Worm (Caenorhabditis elegans) whole organism, L1 larva: ENCODE results near the gene dnj-23.

Source experiments
- C34B4.2 ChIP-seq: sonication (generic microtip); optimal IDR thresholded peaks from 2 replicates; lab custom pipeline; 2017; ENCODE audit warnings: mild to moderate bottlenecking, missing genetic modification characterization, missing compliant biosample characterization
- alr-1 ChIP-seq: fragments of 200-800 bp; sonication (Bioruptor generic); optimal IDR thresholded peaks from 2 replicates; lab custom pipeline; 2018; ENCODE audit warnings: borderline replicate concordance, mild to moderate bottlenecking, missing genetic modification characterization, missing compliant biosample characterization
- ceh-8 ChIP-seq: fragments of 200-800 bp; sonication (Bioruptor generic); optimal IDR thresholded peaks from 2 replicates; lab custom pipeline; 2018; ENCODE audit warnings: mild to moderate bottlenecking, missing genetic modification characterization, moderate library complexity, missing compliant biosample characterization
- ceh-88 ChIP-seq: fragments of 200-800 bp; sonication (Bioruptor generic); IDR thresholded peaks from 2 replicates; pipeline ENCODE4 v1.3.6; 2022; ENCODE audit warnings: missing genetic modification characterization, missing compliant biosample characterization
- dpl-1 ChIP-seq, 3 experiments: fragments of 150-350 bp in 2 of 3; sonication (generic microtip) in 1 of 3; optimal IDR thresholded peaks; 2 replicates each; lab custom pipeline; 2014 to 2017; ENCODE audit warnings: missing biosample characterization in 3 of 3, missing genetic modification characterization in 3 of 3, missing genetic modification reagents in 3 of 3
- efl-1 ChIP-seq, 4 experiments: fragments of 150-350 bp; optimal IDR thresholded peaks in 3 of 4; peaks in 1 of 4; 1 replicate in 1 of 4; 2 replicates in 3 of 4; lab custom pipeline; 2014; ENCODE audit warnings: missing biosample characterization in 2 of 4, missing genetic modification characterization in 2 of 4, missing genetic modification reagents in 2 of 4
- efl-3 ChIP-seq: fragments of 200-800 bp; sonication (Bioruptor generic); optimal IDR thresholded peaks from 2 replicates; lab custom pipeline; 2018; ENCODE audit warnings: mild to moderate bottlenecking, missing genetic modification characterization, missing compliant biosample characterization
- elt-2 ChIP-seq: sonication (generic microtip); optimal IDR thresholded peaks from 2 replicates; lab custom pipeline; 2016; ENCODE audit warnings: missing genetic modification characterization, mild to moderate bottlenecking, inconsistent platforms, missing compliant biosample characterization, missing genetic modification reagents
- fkh-8 ChIP-seq: sonication (generic microtip); optimal IDR thresholded peaks from 2 replicates; lab custom pipeline; 2016; ENCODE audit warnings: mild to moderate bottlenecking, missing genetic modification characterization, missing compliant biosample characterization
- fos-1 ChIP-seq: fragments of 150-350 bp; optimal IDR thresholded peaks from 2 replicates; lab custom pipeline; 2014; ENCODE audit warnings: missing biosample characterization, missing genetic modification characterization
- hlh-4 ChIP-seq: sonication (generic microtip); optimal IDR thresholded peaks from 2 replicates; lab custom pipeline; 2016; ENCODE audit warnings: mild to moderate bottlenecking, missing genetic modification characterization, missing compliant biosample characterization
- hpl-2 ChIP-seq: fragments of 150-350 bp; optimal IDR thresholded peaks from 2 replicates; lab custom pipeline; 2014; ENCODE audit warnings: missing biosample characterization, missing genetic modification reagents, missing genetic modification characterization
- lin-14 ChIP-seq: fragments of 200-800 bp; sonication (Bioruptor generic); optimal IDR thresholded peaks from 2 replicates; lab custom pipeline; 2018; ENCODE audit warnings: mild to moderate bottlenecking, missing genetic modification characterization, moderate library complexity, missing compliant biosample characterization
- lin-35 ChIP-seq, 2 experiments: fragments of 150-350 bp; optimal IDR thresholded peaks; 2 replicates each; lab custom pipeline; 2014; ENCODE audit warnings: missing biosample characterization in 2 of 2, missing genetic modification characterization in 2 of 2, missing genetic modification reagents in 2 of 2
- lin-39 ChIP-seq: fragments of 150-350 bp; optimal IDR thresholded peaks from 2 replicates; lab custom pipeline; 2014; ENCODE audit warnings: missing biosample characterization, missing genetic modification reagents, missing genetic modification characterization
- mep-1 ChIP-seq: fragments of 150-350 bp; optimal IDR thresholded peaks from 2 replicates; lab custom pipeline; 2014; ENCODE audit warnings: missing biosample characterization, missing genetic modification characterization
- nhr-237 ChIP-seq: fragments of 150-350 bp; optimal IDR thresholded peaks from 2 replicates; lab custom pipeline; 2014; ENCODE audit warnings: missing biosample characterization, missing genetic modification characterization
- nhr-47 ChIP-seq: sonication (generic microtip); optimal IDR thresholded peaks from 2 replicates; lab custom pipeline; 2016; ENCODE audit warnings: mild to moderate bottlenecking, missing genetic modification characterization, moderate library complexity, missing compliant biosample characterization
- nhr-71 ChIP-seq: sonication (generic microtip); optimal IDR thresholded peaks from 2 replicates; lab custom pipeline; 2016; ENCODE audit warnings: mild to moderate bottlenecking, missing genetic modification characterization, moderate library complexity, missing compliant biosample characterization
- nhr-84 ChIP-seq: sonication (generic microtip); optimal IDR thresholded peaks from 2 replicates; lab custom pipeline; 2017; ENCODE audit warnings: missing biosample characterization, missing genetic modification characterization
- nhr-85 ChIP-seq: sonication (generic microtip); peaks from one replicate; lab custom pipeline; 2016; ENCODE audit warnings: missing genetic modification characterization, inconsistent platforms, missing compliant biosample characterization
- pqm-1 ChIP-seq: sonication (generic microtip); optimal IDR thresholded peaks from 3 replicates; lab custom pipeline; 2017; ENCODE audit warnings: missing biosample characterization, missing genetic modification characterization
- snu-23 ChIP-seq: sonication (generic microtip); optimal IDR thresholded peaks from 2 replicates; lab custom pipeline; 2016; ENCODE audit warnings: missing genetic modification characterization, missing compliant biosample characterization
- sptf-1 ChIP-seq: fragments of 150-350 bp; optimal IDR thresholded peaks from 2 replicates; lab custom pipeline; 2014; ENCODE audit warnings: missing biosample characterization, missing genetic modification characterization
- tbx-2 ChIP-seq: sonication (generic microtip); optimal IDR thresholded peaks from 2 replicates; lab custom pipeline; 2016; ENCODE audit warnings: missing genetic modification characterization, missing compliant biosample characterization
- unc-98 ChIP-seq: fragments of 200-800 bp; sonication (Bioruptor generic); IDR thresholded peaks from 2 replicates; pipeline ENCODE4 v1.3.6; 2022; ENCODE audit warnings: missing genetic modification characterization, missing compliant biosample characterization
- zip-4 ChIP-seq: fragments of 200-800 bp; sonication (Bioruptor generic); optimal IDR thresholded peaks from 2 replicates; lab custom pipeline; 2018; ENCODE audit warnings: mild to moderate bottlenecking, missing genetic modification characterization, moderate library complexity, missing compliant biosample characterization
- ztf-11 ChIP-seq, 2 experiments: sonication (generic microtip); optimal IDR thresholded peaks; 2 replicates each; lab custom pipeline; 2016 to 2017; ENCODE audit warnings: missing genetic modification characterization in 2 of 2, missing biosample characterization in 1 of 2, missing compliant biosample characterization in 1 of 2
- ztf-4 ChIP-seq: fragments of 150-350 bp; optimal IDR thresholded peaks from 2 replicates; lab custom pipeline; 2014; ENCODE audit warnings: missing biosample characterization, missing genetic modification characterization

The dnj-23 gene

DNA sequence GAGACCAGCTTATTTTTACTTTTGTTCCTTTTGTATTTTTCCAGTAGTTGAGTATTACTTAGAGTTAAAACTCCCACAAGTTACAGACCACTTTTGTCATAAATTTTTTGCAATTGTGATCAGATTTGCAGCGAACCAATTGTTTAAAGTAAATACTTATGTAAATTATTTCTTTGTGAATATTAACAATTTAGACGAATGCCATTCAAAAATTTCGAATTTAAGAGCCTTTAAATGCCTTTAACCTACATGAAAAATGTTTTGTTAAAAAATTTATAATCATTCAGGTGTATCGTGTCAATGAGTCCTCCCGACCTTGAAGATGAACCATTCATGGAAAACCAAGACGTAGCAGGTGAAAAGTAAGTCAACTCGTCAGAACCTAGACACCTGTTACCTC, 37.6 kb upstream of the dnj-23 start, which contains the start of gene W07A12.4:
TSS of gene W07A12.4 (plus strand) at position 301 of the 400 bp plus-strand sequence.
- TF ChIP-seq nhr-85 (tag; lab: Kevin White, UChicago) (peak; percentile 48), hlh-4 (tag; lab: Kevin White, UChicago) (peak; percentile 44), nhr-84 (tag; lab: Kevin White, UChicago) (no peak)

DNA sequence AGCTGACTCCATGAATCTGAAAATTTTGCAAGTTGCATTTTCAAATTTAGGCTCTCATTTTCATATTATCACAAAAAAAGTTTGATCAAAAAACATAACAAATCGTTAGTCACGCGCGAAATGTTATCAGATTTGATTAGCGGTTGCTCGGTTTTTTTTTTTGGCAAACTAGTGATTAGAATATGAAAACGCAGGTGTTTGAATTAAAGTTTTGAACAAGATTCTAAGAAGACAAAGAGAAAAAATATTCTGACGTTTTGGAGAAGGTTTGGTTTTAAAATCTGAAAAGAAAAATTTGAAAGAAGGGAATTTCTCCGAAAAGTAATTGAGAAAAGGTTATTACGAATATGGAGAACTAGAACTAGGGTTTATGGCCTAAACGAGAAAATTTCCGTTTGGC, 36.0 kb upstream of the dnj-23 start:
- TF ChIP-seq nhr-71 (tag; lab: Kevin White, UChicago) (peak; percentile 58), ztf-4 (tag; lab: Kevin White, UChicago) (no peak), mep-1 (tag; lab: Kevin White, UChicago) (no peak), pqm-1 (tag; lab: Kevin White, UChicago) (no peak), fos-1 (no peak), ceh-8 (GFP tag; lab: Kevin White, UChicago) (no peak), lin-14 (peak; percentile 3), fkh-8 (peak; percentile 81), unc-98 (no peak), snu-23 (GFP tag; lab: Kevin White, UChicago) (no peak), nhr-47 (peak; percentile 30)

DNA sequence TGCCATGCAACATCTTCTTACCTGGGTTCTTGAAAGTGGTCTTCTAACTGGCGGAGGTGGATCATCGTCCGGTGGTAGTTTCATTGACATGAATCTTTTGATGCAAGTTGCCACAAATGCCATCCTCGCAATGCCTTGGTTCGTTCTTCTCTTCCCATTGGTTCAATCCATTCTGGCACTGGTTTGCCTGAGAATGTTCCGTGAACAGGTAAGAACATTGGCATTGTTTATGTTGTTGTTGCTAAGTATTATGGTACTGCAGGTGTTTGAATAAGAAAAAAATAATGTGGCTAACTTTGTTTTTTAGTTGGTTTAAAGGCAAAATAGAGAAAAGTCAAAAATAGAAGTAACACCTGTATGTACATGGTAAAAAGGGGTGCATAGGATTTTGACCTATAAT, 35.4 kb upstream of the dnj-23 start:
- TF ChIP-seq efl-1 (optimal IDR thresholded peaks at IDR 0.05; lab: Kevin White, UChicago) (no peak), efl-1 (GFP tag; optimal IDR thresholded peaks at IDR 0.05 in 1 of 2; lab: Kevin White, UChicago) (peak in 1 of 2 experiments; percentile 15), zip-4 (GFP tag; lab: Kevin White, UChicago) (no peak)

DNA sequence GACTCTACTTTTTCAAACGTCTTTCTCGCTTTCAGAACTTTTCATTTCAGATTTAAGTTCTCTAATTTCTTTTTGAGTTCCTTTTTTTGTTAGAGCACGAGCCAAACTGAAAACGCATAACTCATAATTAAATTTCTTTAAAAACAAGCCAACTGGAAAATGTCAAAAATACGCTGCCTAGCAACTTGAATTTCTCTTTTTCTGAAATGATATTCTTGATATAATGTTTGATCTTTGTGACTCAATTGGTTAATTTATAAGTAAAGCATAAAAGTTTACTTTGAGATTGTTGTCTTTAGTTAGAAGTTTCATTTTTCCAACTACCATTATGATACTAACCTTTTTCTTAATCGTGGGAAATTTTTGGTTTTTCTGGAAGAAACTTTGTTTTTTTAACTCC, 32.7 kb upstream of the dnj-23 start:
- no peak for TF ChIP-seq ceh-88 (GFP tag; lab: Robert Waterston, UW)
- TF ChIP-seq fkh-8: peak; percentile 57

ce11 chrII:9139172-9139700, 30.8 kb upstream of the dnj-23 start, which contains the start of gene Y9C2UA.1:
Gene Y9C2UA.1, plus strand, starts transcription at chrII:9139650.
- TF ChIP-seq ceh-8 (GFP tag; lab: Kevin White, UChicago) (no peak), nhr-47 (peak; percentile 21), efl-3 (GFP tag; lab: Kevin White, UChicago) (no peak), fkh-8 (peak; percentile 29), hlh-4 (tag; lab: Kevin White, UChicago) (peak; percentile 90), dpl-1 (GFP tag; optimal IDR thresholded peaks at IDR 0.05; lab: Kevin White, UChicago) (no peak)

DNA sequence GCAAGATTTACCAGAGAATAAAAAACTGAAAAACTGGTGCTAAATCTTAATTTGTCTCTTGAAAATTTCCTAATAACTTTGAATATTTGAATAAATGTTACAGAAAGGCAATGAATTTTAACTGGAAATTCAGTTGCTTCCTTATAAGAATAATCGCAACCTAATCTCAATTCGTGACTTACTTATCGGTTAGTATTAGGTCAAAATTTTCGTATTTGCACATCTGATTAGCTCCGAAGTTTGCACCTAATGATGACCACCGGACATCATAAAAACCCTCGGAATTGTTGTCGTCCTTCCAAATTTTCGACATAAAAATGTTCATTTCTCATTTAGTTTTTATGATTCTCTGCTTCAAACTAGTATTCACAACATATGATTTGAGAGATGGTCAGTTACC, 29.4 kb upstream of the dnj-23 start, which contains the start of gene C16D2.3:
TSS of gene C16D2.3 (plus strand) at position 301 of the 400 bp plus-strand sequence.
- TF ChIP-seq alr-1 (tag; lab: Kevin White, UChicago): no peak
- TF ChIP-seq C34B4.2 (tag; lab: Kevin White, UChicago): no peak
- TF ChIP-seq nhr-237: no peak
- TF ChIP-seq pqm-1 (tag; lab: Kevin White, UChicago): no peak
- TF ChIP-seq elt-2 (tag; lab: Kevin White, UChicago): no peak
- TF ChIP-seq ceh-88 (GFP tag; lab: Robert Waterston, UW): no peak
- TF ChIP-seq lin-35 (GFP tag; optimal IDR thresholded peaks at IDR 0.05; lab: Kevin White, UChicago): no peak
- no peak for TF ChIP-seq lin-39
- no peak for TF ChIP-seq hpl-2 (GFP tag; lab: Kevin White, UChicago)
- TF ChIP-seq sptf-1 (tag; lab: Kevin White, UChicago): no peak
- no peak for TF ChIP-seq tbx-2
- TF ChIP-seq hlh-4 (tag; lab: Kevin White, UChicago): no peak
- TF ChIP-seq nhr-85 (tag; lab: Kevin White, UChicago): no peak
- TF ChIP-seq ztf-11 (tag; optimal IDR thresholded peaks at IDR 0.05; lab: Kevin White, UChicago): no peak
